Fruit fly (Drosophila melanogaster) whole organism, embryonic: Measurements from ENCODE around the gene Alg9.

Source experiments
- CG10431 ChIP-seq: fragments of 200-800 bp; sonication (Bioruptor generic); optimal IDR thresholded peaks from 3 replicates; lab custom pipeline; 2018; ENCODE audit warnings: missing biosample characterization, mild to moderate bottlenecking, missing genetic modification characterization
- CG11247 ChIP-seq: fragments of 200-800 bp; sonication (Bioruptor generic); IDR thresholded peaks from 2 replicates; pipeline ENCODE4 v1.3.6; 2022; ENCODE audit warnings: missing biosample characterization, missing genetic modification characterization
- CG12071 ChIP-seq: fragments of 200-800 bp; sonication (Bioruptor generic); optimal IDR thresholded peaks from 3 replicates; lab custom pipeline; 2018; ENCODE audit warnings: missing biosample characterization, mild to moderate bottlenecking, missing genetic modification characterization
- CG12299 ChIP-seq: fragments of 200-800 bp; sonication (Bioruptor generic); optimal IDR thresholded peaks from 2 replicates; lab custom pipeline; 2018; ENCODE audit warnings: missing biosample characterization, mild to moderate bottlenecking, missing genetic modification characterization
- CG1529 ChIP-seq: fragments of 200-800 bp; sonication (Bioruptor generic); optimal IDR thresholded peaks from 3 replicates; lab custom pipeline; 2018; ENCODE audit warnings: missing biosample characterization, missing genetic modification characterization
- CG18476 ChIP-seq: fragments of 200-800 bp; sonication (Bioruptor generic); optimal IDR thresholded peaks from 2 replicates; lab custom pipeline; 2016; ENCODE audit warnings: missing biosample characterization, mild to moderate bottlenecking, missing genetic modification characterization
- CG2712 ChIP-seq: fragments of 200-800 bp; optimal IDR thresholded peaks from 3 replicates; lab custom pipeline; 2019; ENCODE audit warnings: missing biosample characterization, mild to moderate bottlenecking, missing genetic modification characterization, moderate library complexity
- CG4328 ChIP-seq: fragments of 200-800 bp; sonication (Bioruptor generic); optimal IDR thresholded peaks from 3 replicates; lab custom pipeline; 2017; ENCODE audit warnings: missing biosample characterization, missing genetic modification reagents, missing genetic modification characterization
- CG6254 ChIP-seq: fragments of 200-800 bp; sonication (Bioruptor generic); optimal IDR thresholded peaks from 3 replicates; lab custom pipeline; 2017; ENCODE audit warnings: mild to moderate bottlenecking, missing biosample characterization, missing genetic modification reagents, missing genetic modification characterization
- CG7928 ChIP-seq: fragments of 200-800 bp; sonication (Bioruptor generic); optimal IDR thresholded peaks from 2 replicates; lab custom pipeline; 2017; ENCODE audit warnings: missing biosample characterization, mild to moderate bottlenecking, missing genetic modification characterization
- CG8359 ChIP-seq: fragments of 200-800 bp; sonication (Bioruptor generic); optimal IDR thresholded peaks from 2 replicates; lab custom pipeline; 2017; ENCODE audit warnings: missing biosample characterization, mild to moderate bottlenecking, missing genetic modification characterization, borderline replicate concordance
- CG9876 ChIP-seq: fragments of 200-800 bp; sonication (Bioruptor generic); optimal IDR thresholded peaks from 2 replicates; lab custom pipeline; 2016; ENCODE audit warnings: missing biosample characterization, missing genetic modification characterization
- CHES-1-like ChIP-seq: fragments of 200-800 bp; sonication (Bioruptor generic); optimal IDR thresholded peaks from 2 replicates; lab custom pipeline; 2016; ENCODE audit warnings: missing biosample characterization, missing genetic modification characterization
- Dad ChIP-seq: fragments of 200-800 bp; sonication (Bioruptor generic); optimal IDR thresholded peaks from 3 replicates; lab custom pipeline; 2016; ENCODE audit warnings: missing biosample characterization, missing genetic modification characterization
- Dek ChIP-seq: fragments of 200-800 bp; sonication (Bioruptor generic); optimal IDR thresholded peaks from 3 replicates; lab custom pipeline; 2019; ENCODE audit warnings: missing biosample characterization, mild to moderate bottlenecking, missing genetic modification characterization, moderate library complexity
- Doc2 ChIP-seq: fragments of 200-800 bp; sonication (Bioruptor generic); IDR thresholded peaks from 2 replicates; pipeline ENCODE4 v1.3.6; 2022; ENCODE audit warnings: missing biosample characterization, missing genetic modification characterization
- Doc3 ChIP-seq: fragments of 200-800 bp; sonication (Bioruptor generic); IDR thresholded peaks from 3 replicates; pipeline ENCODE4 v1.3.6; 2022; ENCODE audit warnings: missing biosample characterization, missing genetic modification characterization; ENCODE audit not compliant: partially characterized antibody
- ERR ChIP-seq: fragments of 200-800 bp; sonication (Bioruptor generic); optimal IDR thresholded peaks from 2 replicates; lab custom pipeline; 2016; ENCODE audit warnings: missing biosample characterization, missing genetic modification characterization
- H15 ChIP-seq: fragments of 200-800 bp; sonication (Bioruptor generic); IDR thresholded peaks from 3 replicates; pipeline ENCODE4 v1.3.6; 2022; ENCODE audit warnings: missing biosample characterization, missing genetic modification characterization
- HHEX ChIP-seq: fragments of 200-800 bp; sonication (Bioruptor generic); optimal IDR thresholded peaks from 3 replicates; lab custom pipeline; 2017; ENCODE audit warnings: missing biosample characterization, mild to moderate bottlenecking, missing genetic modification characterization, missing genetic modification reagents
- Hand ChIP-seq: fragments of 200-800 bp; sonication (Bioruptor generic); optimal IDR thresholded peaks from 2 replicates; lab custom pipeline; 2017; ENCODE audit warnings: mild to moderate bottlenecking, missing biosample characterization, missing genetic modification reagents, missing genetic modification characterization
- Hsf ChIP-seq: fragments of 200-800 bp; sonication (Bioruptor generic); optimal IDR thresholded peaks from 3 replicates; lab custom pipeline; 2016; ENCODE audit warnings: missing biosample characterization, missing genetic modification characterization
- Jarid2 ChIP-seq: fragments of 200-800 bp; sonication (Bioruptor generic); optimal IDR thresholded peaks from 3 replicates; lab custom pipeline; 2017; ENCODE audit warnings: mild to moderate bottlenecking, missing biosample characterization, missing genetic modification reagents, missing genetic modification characterization
- Med ChIP-seq: fragments of 200-800 bp; sonication (Bioruptor generic); peaks from one replicate; lab custom pipeline; 2016; ENCODE audit warnings: missing biosample characterization, missing genetic modification characterization, mild to moderate bottlenecking, inconsistent platforms, moderate library complexity
- Mrtf ChIP-seq: fragments of 200-800 bp; sonication (Bioruptor generic); IDR thresholded peaks from 3 replicates; pipeline ENCODE4 v1.3.6; 2022; ENCODE audit warnings: missing biosample characterization, missing genetic modification characterization
- Nf-YC ChIP-seq: fragments of 200-800 bp; optimal IDR thresholded peaks from 3 replicates; lab custom pipeline; 2019; ENCODE audit warnings: missing biosample characterization, mild to moderate bottlenecking, missing genetic modification characterization, moderate library complexity
- Rfx ChIP-seq: fragments of 200-800 bp; sonication (Bioruptor generic); IDR thresholded peaks from 2 replicates; pipeline ENCODE4 v1.3.6; 2022; ENCODE audit warnings: missing biosample characterization, missing genetic modification characterization
- TFAM ChIP-seq: fragments of 200-800 bp; sonication (Bioruptor generic); optimal IDR thresholded peaks from 2 replicates; lab custom pipeline; 2017; ENCODE audit warnings: missing biosample characterization, missing genetic modification characterization, inconsistent platforms
- bsh ChIP-seq, 2 experiments: fragments of 200-800 bp; sonication (Bioruptor generic); optimal IDR thresholded peaks; 2 replicates each; lab custom pipeline; 2017 to 2018; ENCODE audit warnings: mild to moderate bottlenecking in 2 of 2, missing biosample characterization in 2 of 2, missing genetic modification characterization in 2 of 2, moderate library complexity in 1 of 2
- cad ChIP-seq: fragments of >200 bp; optimal IDR thresholded peaks from 2 replicates; lab custom pipeline; 2017; ENCODE audit warnings: missing biosample characterization, missing genetic modification characterization
- cg ChIP-seq: fragments of 200-800 bp; sonication (Bioruptor generic); optimal IDR thresholded peaks from 3 replicates; lab custom pipeline; 2019; ENCODE audit warnings: missing biosample characterization, mild to moderate bottlenecking, missing genetic modification characterization, moderate library complexity
- cwo ChIP-seq: fragments of 200-800 bp; sonication (Bioruptor generic); optimal IDR thresholded peaks from 3 replicates; lab custom pipeline; 2017; ENCODE audit warnings: missing biosample characterization, missing genetic modification characterization, mild to moderate bottlenecking, moderate library complexity, missing genetic modification reagents
- gce ChIP-seq: fragments of 200-800 bp; sonication (Bioruptor generic); IDR thresholded peaks from 3 replicates; pipeline ENCODE4 v1.3.6; 2022; ENCODE audit warnings: missing biosample characterization, missing genetic modification characterization
- ham ChIP-seq: fragments of 200-800 bp; sonication (Bioruptor generic); IDR thresholded peaks from 2 replicates; pipeline ENCODE4 v1.3.6; 2022; ENCODE audit warnings: missing biosample characterization, missing genetic modification characterization
- hkb ChIP-seq, 2 experiments: fragments of 200-800 bp in 1 of 2; fragments of >200 bp in 1 of 2; sonication (Bioruptor generic) in 1 of 2; IDR thresholded peaks in 1 of 2; optimal IDR thresholded peaks in 1 of 2; 2 replicates each; pipeline versions ENCODE4 v1.3.6 to Lab custom; 2017 to 2022; ENCODE audit warnings: missing biosample characterization in 1 of 2, missing genetic modification characterization in 1 of 2
- jumu ChIP-seq: fragments of 200-800 bp; sonication (Bioruptor generic); optimal IDR thresholded peaks from 3 replicates; lab custom pipeline; 2016; ENCODE audit warnings: missing biosample characterization, missing genetic modification characterization
- kni ChIP-seq: fragments of 200-800 bp; sonication (Bioruptor generic); optimal IDR thresholded peaks from 3 replicates; lab custom pipeline; 2017; ENCODE audit warnings: mild to moderate bottlenecking, missing biosample characterization, missing genetic modification reagents, missing genetic modification characterization
- lilli ChIP-seq: fragments of 200-800 bp; sonication (Bioruptor generic); optimal IDR thresholded peaks from 3 replicates; lab custom pipeline; 2016; ENCODE audit warnings: missing biosample characterization, missing genetic modification characterization
- lmd ChIP-seq: fragments of 200-800 bp; sonication (Bioruptor generic); IDR thresholded peaks from 2 replicates; pipeline ENCODE4 v1.3.6; 2022; ENCODE audit warnings: missing biosample characterization, missing genetic modification characterization
- org-1 ChIP-seq: fragments of 200-800 bp; sonication (Bioruptor generic); optimal IDR thresholded peaks from 2 replicates; lab custom pipeline; 2017; ENCODE audit warnings: missing biosample characterization, missing genetic modification characterization
- phol ChIP-seq: fragments of 200-800 bp; sonication (Bioruptor generic); optimal IDR thresholded peaks from 3 replicates; lab custom pipeline; 2018; ENCODE audit warnings: missing biosample characterization, mild to moderate bottlenecking, missing genetic modification characterization, moderate library complexity
- seq ChIP-seq: fragments of 200-800 bp; sonication (Bioruptor generic); IDR thresholded peaks from 2 replicates; pipeline ENCODE4 v1.3.6; 2022; ENCODE audit warnings: missing biosample characterization, missing genetic modification characterization
- sr ChIP-seq: fragments of 200-800 bp; sonication (Bioruptor generic); IDR thresholded peaks from 3 replicates; pipeline ENCODE4 v1.3.6; 2022; ENCODE audit warnings: missing biosample characterization, missing genetic modification characterization
- tap ChIP-seq: fragments of 200-800 bp; optimal IDR thresholded peaks from 3 replicates; lab custom pipeline; 2019; ENCODE audit warnings: missing biosample characterization, mild to moderate bottlenecking, missing genetic modification characterization, moderate library complexity
- twi ChIP-seq: fragments of 200-800 bp; optimal IDR thresholded peaks from 2 replicates; lab custom pipeline; 2019; ENCODE audit warnings: missing biosample characterization, mild to moderate bottlenecking, missing genetic modification characterization, moderate library complexity
- vvl ChIP-seq: fragments of 200-800 bp; sonication (Bioruptor generic); IDR thresholded peaks from 2 replicates; pipeline ENCODE4 v1.3.6; 2022; ENCODE audit warnings: missing biosample characterization, missing genetic modification characterization
- wek ChIP-seq: fragments of 200-800 bp; sonication (Bioruptor generic); optimal IDR thresholded peaks from 3 replicates; lab custom pipeline; 2018; ENCODE audit warnings: missing biosample characterization, mild to moderate bottlenecking, missing genetic modification characterization, moderate library complexity
- zen2 ChIP-seq: fragments of 200-800 bp; sonication (Bioruptor generic); IDR thresholded peaks from 3 replicates; pipeline ENCODE4 v1.3.6; 2022; ENCODE audit warnings: missing biosample characterization, missing genetic modification characterization; ENCODE audit not compliant: partially characterized antibody

Gene Alg9

dm6 chr3R:25232271-25232989 lies 11.0 kb downstream of the Alg9 start, which contains the start of gene Cad96Cb (continued):
- TF ChIP-seq Jarid2 (GFP tag; lab: Kevin White, UChicago) = peak; percentile 53
- TF ChIP-seq TFAM (GFP tag; lab: Kevin White, UChicago) = peak; percentile 22
- peak; percentile 30; the same call in 1 of the 2 replicates for TF ChIP-seq CG11247 (GFP tag; lab: Robert Waterston, UW)
- peak; percentile 78 for TF ChIP-seq twi (tag; lab: Kevin White, UChicago)
- peak; percentile 52 for TF ChIP-seq CHES-1-like (GFP tag; lab: Kevin White, UChicago)
- TF ChIP-seq lmd (GFP tag; lab: Robert Waterston, UW) = peak; percentile 61; the same call in 1 of the 2 replicates
- TF ChIP-seq cad (GFP tag; lab: Kevin White, UChicago) = no peak
- peak; percentile 12 for TF ChIP-seq Rfx (GFP tag; lab: Robert Waterston, UW)
- TF ChIP-seq CG4328 = peak; percentile 74
- TF ChIP-seq Doc3 (GFP tag; lab: Robert Waterston, UW) = no peak
- no peak for TF ChIP-seq hkb (optimal IDR thresholded peaks at IDR 0.05; lab: Kevin White, UChicago)
- peak; percentile 79 for TF ChIP-seq hkb (GFP tag; IDR thresholded peaks at IDR 0.05; lab: Robert Waterston, UW)
- TF ChIP-seq phol (tag; lab: Kevin White, UChicago) = peak; percentile 93
- peak; percentile 76 for TF ChIP-seq jumu (GFP tag; lab: Kevin White, UChicago)
- peak; percentile 81 for TF ChIP-seq Hsf (GFP tag; lab: Kevin White, UChicago)
- TF ChIP-seq H15 = peak; percentile 64; the same call in 1 of the 3 replicates
- TF ChIP-seq Dek = peak; percentile 46
- TF ChIP-seq Dad (GFP tag; lab: Kevin White, UChicago) = peak; percentile 64
- TF ChIP-seq sr = no peak
- TF ChIP-seq CG18476 (GFP tag; lab: Kevin White, UChicago) = peak; percentile 80
- TF ChIP-seq HHEX (GFP tag; lab: Kevin White, UChicago) = peak; percentile 74
- TF ChIP-seq CG1529 (GFP tag; lab: Kevin White, UChicago) = peak; percentile 84
- TF ChIP-seq bsh (GFP tag; optimal IDR thresholded peaks at IDR 0.05; lab: Kevin White, UChicago) = peak; percentile 84 to 91
- no peak for TF ChIP-seq Doc2 (GFP tag; lab: Robert Waterston, UW)
- peak; percentile 27 for TF ChIP-seq CG9876 (GFP tag; lab: Kevin White, UChicago)
- peak; percentile 54 for TF ChIP-seq ERR (GFP tag; lab: Kevin White, UChicago)
- peak; percentile 43 for TF ChIP-seq CG12071 (GFP tag; lab: Kevin White, UChicago)
- TF ChIP-seq CG10431 (GFP tag; lab: Kevin White, UChicago) = peak; percentile 76
- peak; percentile 91 for TF ChIP-seq CG2712
- peak; percentile 63 for TF ChIP-seq vvl (GFP tag; lab: Robert Waterston, UW)
- peak; percentile 60 for TF ChIP-seq seq (GFP tag; lab: Robert Waterston, UW)
- TF ChIP-seq CG8359 (GFP tag; lab: Kevin White, UChicago) = peak; percentile 76
- TF ChIP-seq cg (GFP tag; lab: Kevin White, UChicago) = no peak
- 0 out of 3 replicates have a peak, but pooled peaks have one; percentile 35 for TF ChIP-seq gce
- peak; percentile 90 for TF ChIP-seq CG6254 (GFP tag; lab: Kevin White, UChicago)
- TF ChIP-seq Med = peak; percentile 93
- peak; percentile 87 for TF ChIP-seq org-1 (GFP tag; lab: Kevin White, UChicago)
- peak; percentile 72 for TF ChIP-seq lilli
- no peak for TF ChIP-seq zen2 (GFP tag; lab: Robert Waterston, UW)
- peak; percentile 53 for TF ChIP-seq kni (GFP tag; lab: Kevin White, UChicago)
- TF ChIP-seq CG12299 (tag; lab: Kevin White, UChicago) = peak; percentile 8
- no peak for TF ChIP-seq tap
- peak; percentile 7 for TF ChIP-seq CG7928
- TF ChIP-seq Nf-YC (tag; lab: Kevin White, UChicago) = no peak
- no peak for TF ChIP-seq ham (GFP tag; lab: Robert Waterston, UW)
- TF ChIP-seq wek (GFP tag; lab: Kevin White, UChicago) = peak; percentile 35
- peak; percentile 20 for TF ChIP-seq Hand (GFP tag; lab: Kevin White, UChicago)
- TF ChIP-seq Mrtf (GFP tag; lab: Robert Waterston, UW) = peak; percentile 38; the same call in 1 of the 3 replicates
- TF ChIP-seq cwo = peak; percentile 67
